Worm (Caenorhabditis elegans) whole organism, L1 larva: ENCODE results near the gene trap-4.

Experiments
- C16A3.4 ChIP-seq: fragments of 150-350 bp; optimal IDR thresholded peaks from 2 replicates; lab custom pipeline; 2014; ENCODE audit warnings: missing biosample characterization, missing genetic modification characterization
- Y116A8C.19 ChIP-seq: sonication (generic microtip); optimal IDR thresholded peaks from 2 replicates; lab custom pipeline; 2016; ENCODE audit warnings: missing compliant biosample characterization, missing genetic modification characterization, borderline replicate concordance
- aly-2 ChIP-seq: fragments of 150-350 bp; optimal IDR thresholded peaks from 2 replicates; lab custom pipeline; 2014; ENCODE audit warnings: missing biosample characterization, missing genetic modification characterization
- ama-1 ChIP-seq: fragments of 150-350 bp; optimal IDR thresholded peaks from 2 replicates; lab custom pipeline; 2014
- blmp-1 ChIP-seq: fragments of 150-350 bp; optimal IDR thresholded peaks from 2 replicates; lab custom pipeline; 2014; ENCODE audit warnings: missing biosample characterization, missing genetic modification characterization
- ceh-88 ChIP-seq: fragments of 200-800 bp; sonication (Bioruptor generic); IDR thresholded peaks from 2 replicates; pipeline ENCODE4 v1.3.6; 2022; ENCODE audit warnings: missing genetic modification characterization, missing compliant biosample characterization
- ces-1 ChIP-seq: fragments of 150-350 bp; optimal IDR thresholded peaks from 2 replicates; lab custom pipeline; 2014; ENCODE audit warnings: missing biosample characterization, missing genetic modification reagents, missing genetic modification characterization
- efl-3 ChIP-seq: fragments of 200-800 bp; sonication (Bioruptor generic); optimal IDR thresholded peaks from 2 replicates; lab custom pipeline; 2018; ENCODE audit warnings: mild to moderate bottlenecking, missing genetic modification characterization, missing compliant biosample characterization
- egl-13 ChIP-seq: sonication (generic microtip); optimal IDR thresholded peaks from 2 replicates; lab custom pipeline; 2016; ENCODE audit warnings: missing genotype, missing genetic modification reagents, missing genetic modification characterization, missing compliant biosample characterization
- elt-2 ChIP-seq: sonication (generic microtip); optimal IDR thresholded peaks from 2 replicates; lab custom pipeline; 2016; ENCODE audit warnings: missing genetic modification characterization, mild to moderate bottlenecking, inconsistent platforms, missing compliant biosample characterization, missing genetic modification reagents
- ets-5 ChIP-seq: fragments of 200-800 bp; sonication (Bioruptor generic); IDR thresholded peaks from 2 replicates; pipeline ENCODE4 v1.3.6; 2022; ENCODE audit warnings: missing genetic modification characterization, missing compliant biosample characterization
- fkh-10 ChIP-seq: sonication (generic microtip); optimal IDR thresholded peaks from 2 replicates; lab custom pipeline; 2017; ENCODE audit warnings: missing biosample characterization, missing genetic modification reagents, missing genetic modification characterization
- fkh-4 ChIP-seq: sonication (generic microtip); optimal IDR thresholded peaks from 2 replicates; lab custom pipeline; 2016; ENCODE audit warnings: missing compliant biosample characterization, missing genetic modification characterization, borderline replicate concordance
- fkh-8 ChIP-seq: sonication (generic microtip); optimal IDR thresholded peaks from 2 replicates; lab custom pipeline; 2016; ENCODE audit warnings: mild to moderate bottlenecking, missing genetic modification characterization, missing compliant biosample characterization
- fos-1 ChIP-seq: fragments of 150-350 bp; optimal IDR thresholded peaks from 2 replicates; lab custom pipeline; 2014; ENCODE audit warnings: missing biosample characterization, missing genetic modification characterization
- hlh-17 ChIP-seq: fragments of 200-800 bp; sonication (Bioruptor generic); optimal IDR thresholded peaks from 2 replicates; lab custom pipeline; 2018; ENCODE audit warnings: missing genetic modification characterization, mild to moderate bottlenecking, missing compliant biosample characterization, moderate library complexity, borderline replicate concordance
- hlh-4 ChIP-seq: sonication (generic microtip); optimal IDR thresholded peaks from 2 replicates; lab custom pipeline; 2016; ENCODE audit warnings: mild to moderate bottlenecking, missing genetic modification characterization, missing compliant biosample characterization
- hpl-2 ChIP-seq: fragments of 150-350 bp; optimal IDR thresholded peaks from 2 replicates; lab custom pipeline; 2014; ENCODE audit warnings: missing biosample characterization, missing genetic modification reagents, missing genetic modification characterization
- isw-1 ChIP-seq: fragments of 200-800 bp; sonication (Bioruptor generic); IDR thresholded peaks from 2 replicates; pipeline ENCODE4 v1.3.6; 2022; ENCODE audit warnings: missing genetic modification characterization, missing compliant biosample characterization
- jun-1 ChIP-seq: fragments of 150-350 bp; optimal IDR thresholded peaks from 2 replicates; lab custom pipeline; 2014; ENCODE audit warnings: missing biosample characterization, missing genetic modification reagents, missing genetic modification characterization
- lin-14 ChIP-seq: fragments of 200-800 bp; sonication (Bioruptor generic); optimal IDR thresholded peaks from 2 replicates; lab custom pipeline; 2018; ENCODE audit warnings: mild to moderate bottlenecking, missing genetic modification characterization, moderate library complexity, missing compliant biosample characterization
- lir-3 ChIP-seq: sonication (generic microtip); optimal IDR thresholded peaks from 2 replicates; lab custom pipeline; 2016; ENCODE audit warnings: mild to moderate bottlenecking, missing genetic modification characterization, moderate library complexity, missing compliant biosample characterization; ENCODE audit not compliant: poor library complexity
- lsy-2 ChIP-seq, 2 experiments: fragments of 150-350 bp; optimal IDR thresholded peaks; 2 replicates each; lab custom pipeline; 2014; ENCODE audit warnings: missing biosample characterization in 2 of 2, missing genetic modification characterization in 2 of 2
- mef-2 ChIP-seq: fragments of 150-350 bp; optimal IDR thresholded peaks from 2 replicates; lab custom pipeline; 2014; ENCODE audit warnings: missing biosample characterization, missing genetic modification characterization
- nhr-19 ChIP-seq: fragments of 200-800 bp; sonication (Bioruptor generic); conservative IDR thresholded peaks from 2 replicates; pipeline ENCODE4 v1.3.6; 2022; ENCODE audit warnings: missing genetic modification characterization, missing compliant biosample characterization
- nhr-20 ChIP-seq: sonication (generic microtip); optimal IDR thresholded peaks from 2 replicates; lab custom pipeline; 2016; ENCODE audit warnings: mild to moderate bottlenecking, missing genetic modification characterization, missing compliant biosample characterization
- nhr-237 ChIP-seq: fragments of 150-350 bp; optimal IDR thresholded peaks from 2 replicates; lab custom pipeline; 2014; ENCODE audit warnings: missing biosample characterization, missing genetic modification characterization
- nhr-28 ChIP-seq: fragments of 150-350 bp; optimal IDR thresholded peaks from 2 replicates; lab custom pipeline; 2014; ENCODE audit warnings: missing biosample characterization, missing genetic modification characterization
- nhr-77 ChIP-seq: fragments of 150-350 bp; optimal IDR thresholded peaks from 2 replicates; lab custom pipeline; 2014; ENCODE audit warnings: missing biosample characterization, missing genetic modification characterization
- nhr-85 ChIP-seq: sonication (generic microtip); peaks from one replicate; lab custom pipeline; 2016; ENCODE audit warnings: missing genetic modification characterization, inconsistent platforms, missing compliant biosample characterization
- nhr-90 ChIP-seq: sonication (generic microtip); optimal IDR thresholded peaks from 2 replicates; lab custom pipeline; 2016; ENCODE audit warnings: mild to moderate bottlenecking, missing genetic modification characterization, missing compliant biosample characterization; ENCODE audit not compliant: poor library complexity
- pax-3 ChIP-seq: fragments of 200-800 bp; sonication (Bioruptor generic); optimal IDR thresholded peaks from 2 replicates; lab custom pipeline; 2018; ENCODE audit warnings: mild to moderate bottlenecking, missing genetic modification characterization, moderate library complexity, missing compliant biosample characterization
- pqm-1 ChIP-seq: sonication (generic microtip); optimal IDR thresholded peaks from 3 replicates; lab custom pipeline; 2017; ENCODE audit warnings: missing biosample characterization, missing genetic modification characterization
- sox-4 ChIP-seq: sonication (generic microtip); optimal IDR thresholded peaks from 2 replicates; lab custom pipeline; 2016; ENCODE audit warnings: missing genetic modification characterization, missing compliant biosample characterization
- sptf-1 ChIP-seq: fragments of 150-350 bp; optimal IDR thresholded peaks from 2 replicates; lab custom pipeline; 2014; ENCODE audit warnings: missing biosample characterization, missing genetic modification characterization
- tbx-2 ChIP-seq: sonication (generic microtip); optimal IDR thresholded peaks from 2 replicates; lab custom pipeline; 2016; ENCODE audit warnings: missing genetic modification characterization, missing compliant biosample characterization
- tlp-1 ChIP-seq: fragments of 150-350 bp; optimal IDR thresholded peaks from 2 replicates; lab custom pipeline; 2014; ENCODE audit warnings: missing biosample characterization, missing genetic modification characterization
- unc-130 ChIP-seq: fragments of 150-350 bp; optimal IDR thresholded peaks from 2 replicates; lab custom pipeline; 2017; ENCODE audit warnings: missing biosample characterization, missing genetic modification characterization, inconsistent platforms
- unc-86 ChIP-seq: sonication (generic microtip); optimal IDR thresholded peaks from 2 replicates; lab custom pipeline; 2016; ENCODE audit warnings: missing genetic modification characterization, missing compliant biosample characterization
- unc-98 ChIP-seq: fragments of 200-800 bp; sonication (Bioruptor generic); IDR thresholded peaks from 2 replicates; pipeline ENCODE4 v1.3.6; 2022; ENCODE audit warnings: missing genetic modification characterization, missing compliant biosample characterization
- vab-15 ChIP-seq: sonication (generic microtip); optimal IDR thresholded peaks from 2 replicates; lab custom pipeline; 2017; ENCODE audit warnings: missing genotype, mild to moderate bottlenecking, missing genetic modification characterization, missing compliant biosample characterization
- zag-1 ChIP-seq: fragments of 150-350 bp; optimal IDR thresholded peaks from 2 replicates; lab custom pipeline; 2014; ENCODE audit warnings: missing biosample characterization, missing genetic modification characterization

trap-4 gene

ce11 chrIII:11948437-11948836 is 27.9 kb downstream of the trap-4 start:
- TF ChIP-seq hlh-17 (GFP tag; lab: Kevin White, UChicago) (no peak), fkh-8 (tag; lab: Kevin White, UChicago) (no peak), nhr-19 (GFP tag; lab: Robert Waterston, UW) (no peak), fkh-10 (GFP tag; lab: Kevin White, UChicago) (no peak), C16A3.4 (no peak), ama-1 (lab: Kevin White, UChicago) (no peak), aly-2 (tag; lab: Kevin White, UChicago) (no peak), lin-14 (no peak), egl-13 (tag; lab: Kevin White, UChicago) (no peak), nhr-85 (tag; lab: Kevin White, UChicago) (no peak), tlp-1 (no peak), nhr-77 (tag; lab: Kevin White, UChicago) (no peak), Y116A8C.19 (no peak), lsy-2 (tag; optimal IDR thresholded peaks at IDR 0.05; lab: Kevin White, UChicago) (no peak), zag-1 (tag; lab: Kevin White, UChicago) (no peak), jun-1 (tag; lab: Kevin White, UChicago) (no peak), unc-130 (no peak)

DNA sequence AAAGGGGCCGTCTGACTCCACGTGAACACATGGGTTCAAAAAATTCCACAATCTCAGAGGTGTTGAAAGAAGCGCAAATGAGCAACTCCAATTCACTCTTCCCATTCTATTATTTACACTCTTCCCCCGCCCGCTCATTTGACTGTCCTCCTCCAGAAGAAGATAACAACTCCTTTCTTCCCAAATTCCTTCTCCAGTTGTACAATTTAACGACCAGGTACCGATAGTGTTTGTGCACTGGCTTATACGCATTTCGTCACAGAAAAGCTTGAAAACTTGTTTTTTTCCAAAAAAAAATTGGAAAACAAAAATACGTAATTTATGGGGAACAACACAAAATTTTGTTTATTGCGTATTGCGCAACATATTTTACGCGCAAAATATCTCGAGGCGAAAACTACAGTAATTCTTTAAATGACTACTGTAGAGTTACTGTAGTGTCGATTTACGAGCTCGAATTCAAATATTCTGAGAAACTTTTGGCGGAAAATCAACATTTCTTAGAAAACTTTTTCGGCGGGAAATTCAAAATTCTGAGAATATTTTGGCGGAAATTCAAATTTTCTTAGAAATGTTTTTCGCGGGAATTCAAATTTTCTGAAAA is 28.8 kb downstream of the trap-4 start:
- TF ChIP-seq blmp-1 (tag; lab: Kevin White, UChicago) (no peak), efl-3 (GFP tag; lab: Kevin White, UChicago) (no peak), fos-1 (tag; lab: Kevin White, UChicago) (no peak), pqm-1 (tag; lab: Kevin White, UChicago) (peak; percentile 24), sox-4 (tag; lab: Kevin White, UChicago) (no peak), pax-3 (no peak)

ce11 chrIII:11951111-11951510 is 30.6 kb downstream of the trap-4 start:
- TF ChIP-seq ceh-88 (no peak), lsy-2 (tag; optimal IDR thresholded peaks at IDR 0.05; lab: Kevin White, UChicago) (no peak), ces-1 (GFP tag; lab: Kevin White, UChicago) (no peak), Y116A8C.19 (no peak), nhr-19 (GFP tag; lab: Robert Waterston, UW) (no peak), isw-1 (GFP tag; lab: Robert Waterston, UW) (no peak), mef-2 (no peak), nhr-28 (no peak), lin-14 (no peak), hlh-4 (no peak), unc-98 (GFP tag; lab: Robert Waterston, UW) (no peak), fkh-4 (tag; lab: Kevin White, UChicago) (no peak), C16A3.4 (no peak), nhr-90 (tag; lab: Kevin White, UChicago) (no peak)
- TF ChIP-seq, all 84 proteins: peak for 0

ce11 chrIII:11954150-11954549 is 33.6 kb downstream of the trap-4 start:
- TF ChIP-seq vab-15: no peak
- TF ChIP-seq hpl-2 (GFP tag; lab: Kevin White, UChicago): no peak
- no peak for TF ChIP-seq tlp-1
- no peak for TF ChIP-seq sptf-1 (tag; lab: Kevin White, UChicago)
- TF ChIP-seq nhr-237: no peak
- TF ChIP-seq nhr-20 (tag; lab: Kevin White, UChicago): no peak
- no peak for TF ChIP-seq egl-13 (tag; lab: Kevin White, UChicago)
- no peak for TF ChIP-seq elt-2 (tag; lab: Kevin White, UChicago)
- TF ChIP-seq tbx-2: no peak
- TF ChIP-seq unc-86: no peak
- TF ChIP-seq nhr-28: no peak
- no peak for TF ChIP-seq lin-14
- no peak for TF ChIP-seq ets-5 (GFP tag; lab: Robert Waterston, UW)
- TF ChIP-seq lsy-2 (tag; optimal IDR thresholded peaks at IDR 0.05; lab: Kevin White, UChicago): no peak
- no peak for TF ChIP-seq lir-3
